Fruit fly (Drosophila melanogaster) whole organism, adult: Measurements from ENCODE around the gene Ilp7.

Source experiments
- CG11617 ChIP-seq: fragments of 200-800 bp; sonication (Bioruptor generic); optimal IDR thresholded peaks from 2 replicates; lab custom pipeline; 2017; ENCODE audit warnings: mild to moderate bottlenecking, missing biosample characterization, missing genetic modification reagents, missing genetic modification characterization
- CG12768 ChIP-seq: fragments of 200-800 bp; sonication (Bioruptor generic); optimal IDR thresholded peaks from 2 replicates; lab custom pipeline; 2017; ENCODE audit warnings: missing biosample characterization, missing genetic modification characterization, mild to moderate bottlenecking, moderate library complexity, missing genetic modification reagents
- CG14711 ChIP-seq: fragments of 200-800 bp; sonication (Bioruptor generic); optimal IDR thresholded peaks from 2 replicates; lab custom pipeline; 2018; ENCODE audit warnings: missing biosample characterization, mild to moderate bottlenecking, missing genetic modification characterization, moderate library complexity
- CG1620 ChIP-seq: fragments of 200-800 bp; sonication (Bioruptor generic); optimal IDR thresholded peaks from 2 replicates; lab custom pipeline; 2016; ENCODE audit warnings: missing biosample characterization, missing genetic modification characterization
- CG33017 ChIP-seq: fragments of 200-800 bp; sonication (Bioruptor generic); optimal IDR thresholded peaks from 2 replicates; lab custom pipeline; 2018; ENCODE audit warnings: missing biosample characterization, mild to moderate bottlenecking, missing genetic modification characterization, moderate library complexity
- CG5204 ChIP-seq: fragments of 200-800 bp; sonication (Bioruptor generic); optimal IDR thresholded peaks from 2 replicates; lab custom pipeline; 2016; ENCODE audit warnings: missing biosample characterization, missing genetic modification characterization
- CG7045 ChIP-seq: fragments of 200-800 bp; sonication (Bioruptor generic); optimal IDR thresholded peaks from 2 replicates; lab custom pipeline; 2017; ENCODE audit warnings: missing biosample characterization, mild to moderate bottlenecking, missing genetic modification characterization
- CG7101 ChIP-seq: fragments of 200-800 bp; sonication (Bioruptor generic); optimal IDR thresholded peaks from 2 replicates; lab custom pipeline; 2018; ENCODE audit warnings: missing biosample characterization, mild to moderate bottlenecking, missing genetic modification characterization, moderate library complexity
- Clk ChIP-seq: fragments of 200-800 bp; sonication (Bioruptor generic); optimal IDR thresholded peaks from 2 replicates; lab custom pipeline; 2017; ENCODE audit warnings: missing biosample characterization, missing genetic modification characterization
- Crg-1 ChIP-seq: fragments of 200-800 bp; sonication (Bioruptor generic); optimal IDR thresholded peaks from 2 replicates; lab custom pipeline; 2016; ENCODE audit warnings: missing biosample characterization, missing genetic modification characterization
- Hr96 ChIP-seq: fragments of 200-800 bp; sonication (Bioruptor generic); optimal IDR thresholded peaks from 2 replicates; lab custom pipeline; 2016; ENCODE audit warnings: missing biosample characterization, missing genetic modification characterization
- Mnt ChIP-seq: fragments of 200-800 bp; sonication (Bioruptor generic); optimal IDR thresholded peaks from 2 replicates; lab custom pipeline; 2016; ENCODE audit warnings: missing biosample characterization, mild to moderate bottlenecking, missing genetic modification characterization
- bab1 ChIP-seq: fragments of 200-800 bp; sonication (Bioruptor generic); optimal IDR thresholded peaks from 3 replicates; lab custom pipeline; 2019; ENCODE audit warnings: missing biosample characterization, mild to moderate bottlenecking, missing genetic modification characterization, moderate library complexity
- cic ChIP-seq: fragments of 200-800 bp; sonication (Bioruptor generic); optimal IDR thresholded peaks from 2 replicates; lab custom pipeline; 2017; ENCODE audit warnings: missing biosample characterization, mild to moderate bottlenecking, missing genetic modification characterization, moderate library complexity
- cnc ChIP-seq, 2 experiments: fragments of >200 bp; optimal IDR thresholded peaks; 2 replicates each; lab custom pipeline; 2017
- kay ChIP-seq: fragments of 200-800 bp; sonication (Bioruptor generic); peaks from one replicate; lab custom pipeline; 2016; ENCODE audit warnings: missing biosample characterization, missing genetic modification characterization, borderline replicate concordance
- ovo ChIP-seq: fragments of 200-800 bp; sonication (Bioruptor generic); optimal IDR thresholded peaks from 2 replicates; lab custom pipeline; 2016; ENCODE audit warnings: missing biosample characterization, missing genetic modification characterization
- pad ChIP-seq: fragments of 200-800 bp; sonication (Bioruptor generic); optimal IDR thresholded peaks from 3 replicates; lab custom pipeline; 2017; ENCODE audit warnings: missing biosample characterization, missing genetic modification characterization, mild to moderate bottlenecking, moderate library complexity, missing genetic modification reagents
- tj ChIP-seq: fragments of 200-800 bp; sonication (Bioruptor generic); optimal IDR thresholded peaks from 3 replicates; lab custom pipeline; 2017; ENCODE audit warnings: missing biosample characterization, mild to moderate bottlenecking, missing genetic modification characterization, moderate library complexity
- toe ChIP-seq: fragments of 200-800 bp; sonication (Bioruptor generic); optimal IDR thresholded peaks from 2 replicates; lab custom pipeline; 2016; ENCODE audit warnings: missing biosample characterization, missing genetic modification characterization

Gene Ilp7

dm6 chrX:3667199-3667671 lies at the start of gene Ilp7:
TSS of gene Ilp7 (plus strand) at chrX:3667621.
- TF ChIP-seq cic (no peak), ovo (GFP tag; lab: Kevin White, UChicago) (no peak), cnc (optimal IDR thresholded peaks at IDR 0.05; lab: Kevin White, UChicago) (no peak), bab1 (peak; percentile 91), toe (GFP tag; lab: Kevin White, UChicago) (no peak), Mnt (peak; percentile 23), Hr96 (GFP tag; lab: Kevin White, UChicago) (no peak), CG33017 (tag; lab: Kevin White, UChicago) (no peak), Clk (GFP tag; lab: Kevin White, UChicago) (no peak), CG14711 (peak; percentile 68), CG12768 (no peak), CG5204 (GFP tag; lab: Kevin White, UChicago) (no peak), kay (peak; percentile 55), tj (GFP tag; lab: Kevin White, UChicago) (peak; percentile 83), CG11617 (GFP tag; lab: Kevin White, UChicago) (no peak), CG7101 (tag; lab: Kevin White, UChicago) (peak; percentile 48), pad (GFP tag; lab: Kevin White, UChicago) (peak; percentile 31), Crg-1 (GFP tag; lab: Kevin White, UChicago) (peak; percentile 23), CG1620 (GFP tag; lab: Kevin White, UChicago) (peak; percentile 57), CG7045 (GFP tag; lab: Kevin White, UChicago) (no peak)

dm6 chrX:3671469-3672094 lies 4.2 kb downstream of the Ilp7 start, which contains the start of the genes Parg and Mnt:
TSS of gene Parg (minus strand) at chrX:3671502.
TSS of gene Mnt (plus strand) at chrX:3671801.
- TF ChIP-seq CG14711 = no peak
- TF ChIP-seq cnc (optimal IDR thresholded peaks at IDR 0.05; lab: Kevin White, UChicago) = no peak
- TF ChIP-seq Crg-1 (GFP tag; lab: Kevin White, UChicago) = no peak
- no peak for TF ChIP-seq Hr96 (GFP tag; lab: Kevin White, UChicago)
- TF ChIP-seq pad (GFP tag; lab: Kevin White, UChicago) = no peak
- TF ChIP-seq cic = no peak
- TF ChIP-seq CG12768 = no peak
- peak; percentile 42 for TF ChIP-seq bab1
- peak; percentile 51 for TF ChIP-seq CG1620 (GFP tag; lab: Kevin White, UChicago)
- TF ChIP-seq CG11617 (GFP tag; lab: Kevin White, UChicago) = peak; percentile 46
- no peak for TF ChIP-seq CG5204 (GFP tag; lab: Kevin White, UChicago)
- no peak for TF ChIP-seq CG33017 (tag; lab: Kevin White, UChicago)
- TF ChIP-seq Clk (GFP tag; lab: Kevin White, UChicago) = no peak
- TF ChIP-seq Mnt = no peak
- no peak for TF ChIP-seq toe (GFP tag; lab: Kevin White, UChicago)
- no peak for TF ChIP-seq ovo (GFP tag; lab: Kevin White, UChicago)
- no peak for TF ChIP-seq CG7045 (GFP tag; lab: Kevin White, UChicago)
- peak; percentile 12 for TF ChIP-seq tj (GFP tag; lab: Kevin White, UChicago)
- TF ChIP-seq CG7101 (tag; lab: Kevin White, UChicago) = peak; percentile 23
- TF ChIP-seq kay = peak; percentile 95

DNA sequence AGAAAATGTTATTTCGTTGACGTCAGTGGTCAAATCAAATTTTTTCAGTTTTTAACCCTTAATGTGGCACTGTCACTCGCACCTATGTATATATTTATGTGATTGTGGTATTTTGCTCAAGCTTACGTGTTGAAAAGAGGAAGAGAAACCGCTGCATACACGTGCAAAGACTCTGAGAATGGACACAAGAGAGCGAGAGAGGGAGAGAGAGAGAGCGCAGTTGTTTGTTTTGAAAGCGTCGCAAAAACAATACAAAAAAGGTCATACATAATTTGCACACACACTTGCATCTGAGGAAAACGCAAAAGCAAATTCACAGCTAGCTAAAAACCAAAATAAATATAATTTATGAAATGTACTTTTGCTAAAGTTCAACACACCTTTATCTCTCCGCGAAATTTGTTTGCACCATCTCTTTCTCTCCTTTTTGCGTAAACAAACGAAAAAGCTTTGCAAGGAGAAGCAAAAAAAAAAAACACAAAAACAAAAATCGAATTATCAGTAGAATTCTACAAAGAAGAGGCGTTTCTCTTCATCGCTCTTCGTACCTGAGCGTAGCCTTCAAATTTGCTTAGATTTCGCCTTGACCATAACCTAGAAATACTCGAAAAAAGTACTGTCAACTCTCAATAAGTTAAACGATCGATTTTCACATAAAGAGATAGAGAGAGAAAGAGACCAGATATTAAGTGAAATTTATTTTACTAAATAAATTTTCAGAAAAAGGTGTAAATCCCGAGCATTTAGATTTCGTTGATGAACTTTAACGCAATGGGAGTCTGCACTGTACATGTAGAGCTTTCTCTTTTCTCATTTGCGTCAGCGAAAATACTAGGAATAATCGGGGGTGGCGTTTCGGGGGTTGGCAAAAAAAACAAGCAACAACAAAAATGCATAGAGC lies 4.9 kb downstream of the Ilp7 start:
- TF ChIP-seq cic (peak; percentile 45), pad (GFP tag; lab: Kevin White, UChicago) (peak; percentile 71), Hr96 (GFP tag; lab: Kevin White, UChicago) (peak; percentile 92), Mnt (peak; percentile 94), ovo (GFP tag; lab: Kevin White, UChicago) (no peak), CG7101 (tag; lab: Kevin White, UChicago) (peak; percentile 92), kay (peak; percentile 85), CG14711 (peak; percentile 88), CG7045 (GFP tag; lab: Kevin White, UChicago) (peak; percentile 48), bab1 (peak; percentile 7), CG5204 (GFP tag; lab: Kevin White, UChicago) (peak; percentile 66), cnc (optimal IDR thresholded peaks at IDR 0.05; lab: Kevin White, UChicago) (no peak), CG11617 (GFP tag; lab: Kevin White, UChicago) (peak; percentile 69), Clk (GFP tag; lab: Kevin White, UChicago) (peak; percentile 39), Crg-1 (GFP tag; lab: Kevin White, UChicago) (peak; percentile 77), CG12768 (peak; percentile 76), CG1620 (GFP tag; lab: Kevin White, UChicago) (peak; percentile 60), CG33017 (tag; lab: Kevin White, UChicago) (peak; percentile 85), tj (GFP tag; lab: Kevin White, UChicago) (peak; percentile 81), toe (GFP tag; lab: Kevin White, UChicago) (peak; percentile 47)

DNA sequence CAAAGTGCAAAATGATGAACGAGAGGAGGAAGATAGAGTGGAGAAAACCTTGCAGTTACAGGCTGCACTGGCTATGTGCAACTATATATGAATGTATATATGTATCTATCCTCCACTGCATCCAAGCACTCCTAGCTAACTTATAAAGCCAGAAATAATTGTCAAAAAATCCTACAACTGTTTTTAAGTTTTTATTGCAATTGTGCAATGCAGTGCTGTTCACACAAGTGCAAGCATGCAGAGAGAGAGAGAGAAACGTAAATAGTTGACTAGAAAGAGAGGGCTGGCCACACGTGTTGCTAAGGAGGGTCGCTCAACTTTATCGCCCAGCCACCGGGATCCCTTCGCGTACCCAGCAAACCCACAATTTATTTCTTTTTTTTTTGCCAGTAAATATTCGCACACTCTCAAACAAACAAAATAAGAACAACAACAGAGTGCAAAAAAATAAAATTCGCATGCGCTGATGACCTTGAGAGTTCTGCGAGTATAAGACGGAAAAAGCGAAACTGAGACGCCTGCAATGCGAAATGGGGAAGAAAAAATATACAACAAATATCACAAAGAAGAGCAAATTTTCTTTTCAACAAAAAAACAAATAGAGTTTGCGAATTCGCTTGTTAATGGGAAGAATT lies 6.4 kb downstream of the Ilp7 start:
- TF ChIP-seq CG33017 (tag; lab: Kevin White, UChicago) (peak; percentile 57), Clk (GFP tag; lab: Kevin White, UChicago) (no peak), CG12768 (peak; percentile 79), CG7045 (GFP tag; lab: Kevin White, UChicago) (peak; percentile 59), kay (peak; percentile 92), cic (peak; percentile 66), CG1620 (GFP tag; lab: Kevin White, UChicago) (peak; percentile 53), CG11617 (GFP tag; lab: Kevin White, UChicago) (peak; percentile 74), CG7101 (tag; lab: Kevin White, UChicago) (peak; percentile 86), toe (GFP tag; lab: Kevin White, UChicago) (peak; percentile 62), Crg-1 (GFP tag; lab: Kevin White, UChicago) (peak; percentile 56), CG5204 (GFP tag; lab: Kevin White, UChicago) (peak; percentile 57), Hr96 (GFP tag; lab: Kevin White, UChicago) (peak; percentile 78), bab1 (peak; percentile 90), cnc (optimal IDR thresholded peaks at IDR 0.05; lab: Kevin White, UChicago) (no peak), pad (GFP tag; lab: Kevin White, UChicago) (peak; percentile 73), Mnt (peak; percentile 96), CG14711 (peak; percentile 84), ovo (GFP tag; lab: Kevin White, UChicago) (peak; percentile 4), tj (GFP tag; lab: Kevin White, UChicago) (peak; percentile 85)
